Worm (Caenorhabditis elegans) whole organism, mixed stage, embryonic: ENCODE measurements around the gene ttbk-6.

Source experiments
- lsy-2 ChIP-seq: fragments of 150-350 bp; optimal IDR thresholded peaks from 2 replicates; lab custom pipeline; 2014; ENCODE audit warnings: missing biosample characterization, missing genetic modification characterization
- mep-1 ChIP-seq: fragments of 150-350 bp; optimal IDR thresholded peaks from 2 replicates; lab custom pipeline; 2017; ENCODE audit warnings: missing biosample characterization, missing genetic modification reagents, missing genetic modification characterization, inconsistent platforms
- mls-2 ChIP-seq: sonication (generic microtip); optimal IDR thresholded peaks from 2 replicates; lab custom pipeline; 2016; ENCODE audit warnings: mild to moderate bottlenecking, missing genetic modification characterization, moderate library complexity, missing compliant biosample characterization
- nhr-12 ChIP-seq: fragments of 150-350 bp; optimal IDR thresholded peaks from 2 replicates; lab custom pipeline; 2014; ENCODE audit warnings: missing biosample characterization, missing genetic modification characterization
- nhr-237 ChIP-seq: fragments of 150-350 bp; optimal IDR thresholded peaks from 2 replicates; lab custom pipeline; 2014; ENCODE audit warnings: missing biosample characterization, missing genetic modification characterization
- nhr-28 ChIP-seq: fragments of 150-350 bp; optimal IDR thresholded peaks from 2 replicates; lab custom pipeline; 2014; ENCODE audit warnings: missing biosample characterization, missing genetic modification characterization
- sem-2 ChIP-seq: fragments of 200-800 bp; sonication (Bioruptor generic); optimal IDR thresholded peaks from 2 replicates; lab custom pipeline; 2018; ENCODE audit warnings: mild to moderate bottlenecking, missing genetic modification characterization, missing compliant biosample characterization
- unc-62 ChIP-seq: fragments of 150-350 bp; optimal IDR thresholded peaks from 2 replicates; lab custom pipeline; 2014; ENCODE audit warnings: missing biosample characterization, missing genetic modification reagents, missing genetic modification characterization
- ztf-11 ChIP-seq: fragments of 150-350 bp; optimal IDR thresholded peaks from 2 replicates; lab custom pipeline; 2014; ENCODE audit warnings: missing biosample characterization, missing genetic modification characterization

DNA sequence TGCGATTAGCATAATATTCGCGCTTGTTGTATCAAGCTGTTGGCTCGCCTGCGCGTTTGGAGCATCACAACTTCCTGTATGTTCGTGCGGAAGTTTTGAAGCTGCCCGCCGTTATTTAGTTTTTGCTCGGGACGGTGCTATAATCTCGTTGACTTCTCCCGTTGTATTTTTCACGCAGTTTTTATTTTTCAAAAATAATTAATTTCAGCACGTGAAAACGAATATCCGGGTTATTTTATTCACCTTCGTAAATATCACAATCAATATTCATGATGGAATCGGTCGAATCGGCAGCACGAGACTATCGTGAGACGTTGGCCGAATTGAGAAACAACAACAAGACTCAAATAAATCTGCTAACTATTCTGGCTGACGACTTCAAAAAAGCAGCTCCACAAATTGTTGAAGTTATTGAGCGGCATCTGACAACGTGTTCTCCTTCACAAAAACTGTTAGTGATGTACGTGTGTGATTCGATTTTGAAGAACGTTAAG, 49.3 kb upstream of the ttbk-6 start:
- TF ChIP-seq lsy-2 (tag; lab: Kevin White, UChicago), result no peak
- no peak for TF ChIP-seq mep-1 (tag; lab: Kevin White, UChicago)
- no peak for TF ChIP-seq nhr-28 (tag; lab: Kevin White, UChicago)
- TF ChIP-seq nhr-237 (tag; lab: Kevin White, UChicago), result no peak
- no peak for TF ChIP-seq mls-2 (tag; lab: Kevin White, UChicago)
- no peak for TF ChIP-seq unc-62
- TF ChIP-seq sem-2, result no peak
- no peak for TF ChIP-seq ztf-11
- TF ChIP-seq nhr-12 (tag; lab: Kevin White, UChicago), result no peak
